Fruit fly (Drosophila melanogaster) whole organism, wandering third instar larva: ENCODE data around the gene Mad.

ENCODE experiments used
- Abd-B ChIP-seq: fragments of >200 bp; optimal IDR thresholded peaks from 2 replicates; lab custom pipeline; 2017; ENCODE audit warnings: missing biosample characterization, missing genetic modification characterization
- CG32264 ChIP-seq: fragments of 200-800 bp; sonication (Bioruptor generic); optimal IDR thresholded peaks from 2 replicates; lab custom pipeline; 2016; ENCODE audit warnings: missing biosample characterization, missing genetic modification characterization
- CrebA ChIP-seq: fragments of 200-800 bp; sonication (Bioruptor generic); optimal IDR thresholded peaks from 2 replicates; lab custom pipeline; 2016; ENCODE audit warnings: missing biosample characterization, mild to moderate bottlenecking, missing genetic modification characterization, borderline replicate concordance
- Dfd ChIP-seq: fragments of >200 bp; optimal IDR thresholded peaks from 2 replicates; lab custom pipeline; 2017; ENCODE audit warnings: missing biosample characterization, missing genetic modification characterization
- Dif ChIP-seq: fragments of 200-275, 200-300 bp; sonication (Bioruptor generic); optimal IDR thresholded peaks from 2 replicates; lab custom pipeline; 2018; ENCODE audit warnings: missing biosample characterization, missing genetic modification characterization; ENCODE audit not compliant: partially characterized antibody
- GATAd ChIP-seq: sonication (Bioruptor generic); optimal IDR thresholded peaks from 2 replicates; lab custom pipeline; 2016; ENCODE audit warnings: missing biosample characterization, missing genetic modification characterization
- HLH106 ChIP-seq: fragments of 200-800 bp; optimal IDR thresholded peaks from 3 replicates; lab custom pipeline; 2019; ENCODE audit warnings: missing biosample characterization, mild to moderate bottlenecking, missing genetic modification characterization, moderate library complexity
- Hr78 ChIP-seq: fragments of >200 bp; optimal IDR thresholded peaks from 2 replicates; lab custom pipeline; 2017; ENCODE audit warnings: missing biosample characterization, missing genetic modification characterization
- Hr83 ChIP-seq: fragments of 200-300 bp; sonication (Bioruptor generic); optimal IDR thresholded peaks from 2 replicates; lab custom pipeline; 2016; ENCODE audit warnings: missing biosample characterization, mild to moderate bottlenecking, missing genetic modification characterization, moderate library complexity; ENCODE audit not compliant: poor library complexity, severe bottlenecking
- Jra ChIP-seq: sonication (Bioruptor generic); optimal IDR thresholded peaks from 2 replicates; lab custom pipeline; 2016; ENCODE audit warnings: missing biosample characterization, missing genetic modification characterization
- Myc ChIP-seq: fragments of >200 bp; optimal IDR thresholded peaks from 2 replicates; lab custom pipeline; 2017
- N ChIP-seq: fragments of >200 bp; optimal IDR thresholded peaks from 2 replicates; lab custom pipeline; 2018; ENCODE audit warnings: missing biosample characterization, missing external identifiers, missing genetic modification characterization
- Sp1 ChIP-seq: fragments of 200-800 bp; sonication (Bioruptor generic); optimal IDR thresholded peaks from 3 replicates; lab custom pipeline; 2019; ENCODE audit warnings: missing biosample characterization, mild to moderate bottlenecking, missing genetic modification characterization, moderate library complexity
- Vsx2 ChIP-seq: fragments of 200-300, 225-300 bp; sonication (Bioruptor generic); optimal IDR thresholded peaks from 2 replicates; lab custom pipeline; 2018; ENCODE audit warnings: missing biosample characterization, missing genetic modification characterization; ENCODE audit not compliant: partially characterized antibody
- br ChIP-seq: fragments of 200-800 bp; sonication (Bioruptor generic); optimal IDR thresholded peaks from 2 replicates; lab custom pipeline; 2016; ENCODE audit warnings: missing biosample characterization, missing genetic modification characterization
- brk ChIP-seq: fragments of 200-800 bp; sonication (Bioruptor generic); optimal IDR thresholded peaks from 2 replicates; lab custom pipeline; 2016; ENCODE audit warnings: missing biosample characterization, mild to moderate bottlenecking, missing genetic modification characterization
- dl ChIP-seq, 2 experiments: fragments of 175-275, 200-275 bp in 1 of 2; fragments of 200-275 bp in 1 of 2; sonication (Bioruptor generic); optimal IDR thresholded peaks; lab custom pipeline; 2018; ENCODE audit warnings: mild to moderate bottlenecking in 2 of 2, missing biosample characterization in 2 of 2, missing genetic modification characterization in 2 of 2, moderate library complexity in 2 of 2; ENCODE audit not compliant: partially characterized antibody in 2 of 2, insufficient read depth in 1 of 2
- dmrt93B ChIP-seq: fragments of 200-800 bp; sonication (Bioruptor generic); optimal IDR thresholded peaks from 2 replicates; lab custom pipeline; 2018; ENCODE audit warnings: missing biosample characterization, mild to moderate bottlenecking, missing genetic modification characterization
- dsf ChIP-seq: sonication (Bioruptor generic); optimal IDR thresholded peaks from 2 replicates; lab custom pipeline; 2016; ENCODE audit warnings: missing biosample characterization, missing genetic modification characterization, borderline replicate concordance
- ey ChIP-seq: fragments of 200-800 bp; sonication (Bioruptor generic); optimal IDR thresholded peaks from 2 replicates; lab custom pipeline; 2016; ENCODE audit warnings: missing biosample characterization, missing genetic modification characterization
- foxo ChIP-seq, 2 experiments: fragments of 200-800 bp; sonication (Bioruptor generic); optimal IDR thresholded peaks; 2 replicates in 1 of 2; 3 replicates in 1 of 2; lab custom pipeline; 2016 to 2017; ENCODE audit warnings: missing biosample characterization in 2 of 2, missing genetic modification characterization in 2 of 2
- fru ChIP-seq: fragments of 200-800 bp; sonication (Bioruptor generic); optimal IDR thresholded peaks from 3 replicates; lab custom pipeline; 2016; ENCODE audit warnings: missing biosample characterization, mild to moderate bottlenecking, missing genetic modification characterization
- h ChIP-seq: fragments of 200-800 bp; sonication (Bioruptor generic); optimal IDR thresholded peaks from 3 replicates; lab custom pipeline; 2016; ENCODE audit warnings: missing biosample characterization, mild to moderate bottlenecking, missing genetic modification characterization
- jim ChIP-seq: fragments of 175-275, 200-325 bp; sonication (Bioruptor generic); optimal IDR thresholded peaks from 2 replicates; lab custom pipeline; 2016; ENCODE audit warnings: missing biosample characterization, mild to moderate bottlenecking, missing genetic modification characterization
- pan ChIP-seq: fragments of >200 bp; optimal IDR thresholded peaks from 2 replicates; lab custom pipeline; 2017
- rgr ChIP-seq: fragments of 200-800 bp; sonication (Bioruptor generic); optimal IDR thresholded peaks from 3 replicates; lab custom pipeline; 2016; ENCODE audit warnings: missing biosample characterization, mild to moderate bottlenecking, missing genetic modification characterization
- sage ChIP-seq: fragments of 200-800 bp; sonication (Bioruptor generic); optimal IDR thresholded peaks from 2 replicates; lab custom pipeline; 2016; ENCODE audit warnings: missing biosample characterization, mild to moderate bottlenecking, missing genetic modification characterization
- sv ChIP-seq: fragments of 200-800 bp; sonication (Bioruptor generic); optimal IDR thresholded peaks from 3 replicates; lab custom pipeline; 2016; ENCODE audit warnings: missing biosample characterization, missing genetic modification characterization
- woc ChIP-seq: sonication (Bioruptor generic); optimal IDR thresholded peaks from 2 replicates; lab custom pipeline; 2016; ENCODE audit warnings: missing biosample characterization, mild to moderate bottlenecking, missing genetic modification characterization

Mad gene

dm6 chr2L:3105895-3106294 lies 53.5 kb downstream of the Mad start:
- TF ChIP-seq foxo (GFP tag; optimal IDR thresholded peaks at IDR 0.05; lab: Kevin White, UChicago) (peak in 1 of 2 experiments; percentile 27), GATAd (GFP tag; lab: Kevin White, UChicago) (no peak), HLH106 (tag; lab: Kevin White, UChicago) (no peak), sv (GFP tag; lab: Kevin White, UChicago) (no peak), ey (GFP tag; lab: Kevin White, UChicago) (peak; percentile 41), CG32264 (GFP tag; lab: Kevin White, UChicago) (no peak), brk (GFP tag; lab: Kevin White, UChicago) (no peak), Dfd (GFP tag; lab: Kevin White, UChicago) (no peak), woc (GFP tag; lab: Kevin White, UChicago) (peak; percentile 24), sage (GFP tag; lab: Kevin White, UChicago) (no peak), dmrt93B (GFP tag; lab: Kevin White, UChicago) (peak; percentile 43), rgr (GFP tag; lab: Kevin White, UChicago) (peak; percentile 40), Dif (GFP tag; lab: Kevin White, UChicago) (no peak)

- TF ChIP-seq ey (GFP tag; lab: Kevin White, UChicago) (no peak), Sp1 (no peak), h (GFP tag; lab: Kevin White, UChicago) (no peak), foxo (GFP tag; optimal IDR thresholded peaks at IDR 0.05; lab: Kevin White, UChicago) (no peak), Hr78 (GFP tag; lab: Kevin White, UChicago) (no peak), fru (GFP tag; lab: Kevin White, UChicago) (no peak), dl (GFP tag; optimal IDR thresholded peaks at IDR 0.05; lab: Kevin White, UChicago; ENCODE audit: insufficient read depth in 1 of 2, partially characterized antibody in 2 of 2) (no peak), CG32264 (GFP tag; lab: Kevin White, UChicago) (no peak), N (no peak), sage (GFP tag; lab: Kevin White, UChicago) (no peak), sv (GFP tag; lab: Kevin White, UChicago) (no peak), Jra (no peak), br (GFP tag; lab: Kevin White, UChicago) (no peak), brk (GFP tag; lab: Kevin White, UChicago) (no peak), Myc (no peak), GATAd (GFP tag; lab: Kevin White, UChicago) (no peak), Abd-B (GFP tag; lab: Kevin White, UChicago) (no peak), HLH106 (tag; lab: Kevin White, UChicago) (no peak)
Observed at dm6 chr2L:3100812-3101211, 58.6 kb downstream of the Mad start.

- TF ChIP-seq sv (GFP tag; lab: Kevin White, UChicago) (no peak), Vsx2 (GFP tag; lab: Kevin White, UChicago) (no peak), rgr (GFP tag; lab: Kevin White, UChicago) (no peak), jim (no peak), Hr83 (GFP tag; lab: Kevin White, UChicago) (no peak), CG32264 (GFP tag; lab: Kevin White, UChicago) (no peak), foxo (GFP tag; optimal IDR thresholded peaks at IDR 0.05; lab: Kevin White, UChicago) (no peak), Myc (no peak), sage (GFP tag; lab: Kevin White, UChicago) (no peak), CrebA (no peak), pan (lab: Kevin White, UChicago) (no peak), brk (GFP tag; lab: Kevin White, UChicago) (no peak), dsf (GFP tag; lab: Kevin White, UChicago) (no peak)
- TF ChIP-seq, all 38 proteins: peak for 0
Observed at dm6 chr2L:3099930-3100329, 59.5 kb downstream of the Mad start.
